Fruit fly (Drosophila melanogaster): ENCODE measurements around the gene CG7102.
A peak's percentile ranks its signal among the peaks of the same experiment; 100 is the strongest.

CG7102 gene

dm6 chr2L:7901833-7902232 lies 14.5 kb upstream of the CG7102 start:
- TF ChIP-seq kay (GFP tag; ENCODE audit: borderline replicate concordance), result no peak
- TF ChIP-seq CG5204 (GFP tag; optimal IDR thresholded peaks at IDR 0.05), result no peak
- TF ChIP-seq tj (GFP tag; optimal IDR thresholded peaks at IDR 0.05), result no peak
- TF ChIP-seq CG7045 (GFP tag; optimal IDR thresholded peaks at IDR 0.05), result no peak
- no peak for TF ChIP-seq pad (GFP tag; optimal IDR thresholded peaks at IDR 0.05)

dm6 chr2L:7899949-7900348 lies 12.6 kb upstream of the CG7102 start:
- TF ChIP-seq Hr96 (GFP tag; optimal IDR thresholded peaks at IDR 0.05), result no peak
- TF ChIP-seq cic (GFP tag; optimal IDR thresholded peaks at IDR 0.05), result no peak
- no peak for TF ChIP-seq CG33017 (tag; optimal IDR thresholded peaks at IDR 0.05)
- TF ChIP-seq CG11617 (GFP tag; optimal IDR thresholded peaks at IDR 0.05), result no peak
- TF ChIP-seq kay (GFP tag; ENCODE audit: borderline replicate concordance), result peak; percentile 42
- TF ChIP-seq Clk (GFP tag; optimal IDR thresholded peaks at IDR 0.05), result no peak

- TF ChIP-seq CG12768 (GFP tag; optimal IDR thresholded peaks at IDR 0.05), result no peak
- TF ChIP-seq CG11617 (GFP tag; optimal IDR thresholded peaks at IDR 0.05), result no peak
- no peak for TF ChIP-seq CG1620 (GFP tag; optimal IDR thresholded peaks at IDR 0.05)
- TF ChIP-seq CG14711 (tag; optimal IDR thresholded peaks at IDR 0.05), result no peak
- no peak for TF ChIP-seq CG7045 (GFP tag; optimal IDR thresholded peaks at IDR 0.05)
- no peak for TF ChIP-seq Crg-1 (GFP tag; optimal IDR thresholded peaks at IDR 0.05)
- no peak for TF ChIP-seq tj (GFP tag; optimal IDR thresholded peaks at IDR 0.05)
- no peak for TF ChIP-seq kay (GFP tag; ENCODE audit: borderline replicate concordance)
- TF ChIP-seq CG7101 (tag; optimal IDR thresholded peaks at IDR 0.05), result no peak
- TF ChIP-seq CG5204 (GFP tag; optimal IDR thresholded peaks at IDR 0.05), result no peak
- TF ChIP-seq Clk (GFP tag; optimal IDR thresholded peaks at IDR 0.05), result no peak
- no peak for TF ChIP-seq pad (GFP tag; optimal IDR thresholded peaks at IDR 0.05)
- no peak for TF ChIP-seq Mnt (GFP tag; optimal IDR thresholded peaks at IDR 0.05)
- no peak for TF ChIP-seq CG33017 (tag; optimal IDR thresholded peaks at IDR 0.05)
- TF ChIP-seq ovo (GFP tag; optimal IDR thresholded peaks at IDR 0.05), result no peak
- TF ChIP-seq Hr96 (GFP tag; optimal IDR thresholded peaks at IDR 0.05), result no peak
Measured at dm6 chr2L:7899108-7899507, 11.8 kb upstream of the CG7102 start.

DNA sequence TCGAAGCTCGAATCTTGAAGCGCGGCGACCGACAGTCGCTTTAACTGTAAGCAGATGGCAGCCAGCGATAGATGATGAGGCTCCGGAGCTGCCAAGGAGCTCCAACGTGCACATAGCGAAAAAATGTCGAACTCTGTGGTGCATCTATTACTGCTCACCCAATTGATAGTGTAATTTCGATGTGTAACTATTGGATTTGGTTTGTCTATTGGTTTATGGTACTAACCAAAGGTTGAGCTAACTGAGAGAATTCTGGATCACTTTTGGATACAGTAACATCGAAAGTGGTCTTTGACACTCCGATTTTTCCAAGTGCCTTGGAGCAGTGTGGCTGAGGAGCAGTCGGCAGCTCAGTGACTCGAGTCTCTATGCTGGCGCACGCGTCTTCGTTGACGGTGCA lies 11.3 kb upstream of the CG7102 start:
- no peak for TF ChIP-seq CG7101 (tag; optimal IDR thresholded peaks at IDR 0.05)

DNA sequence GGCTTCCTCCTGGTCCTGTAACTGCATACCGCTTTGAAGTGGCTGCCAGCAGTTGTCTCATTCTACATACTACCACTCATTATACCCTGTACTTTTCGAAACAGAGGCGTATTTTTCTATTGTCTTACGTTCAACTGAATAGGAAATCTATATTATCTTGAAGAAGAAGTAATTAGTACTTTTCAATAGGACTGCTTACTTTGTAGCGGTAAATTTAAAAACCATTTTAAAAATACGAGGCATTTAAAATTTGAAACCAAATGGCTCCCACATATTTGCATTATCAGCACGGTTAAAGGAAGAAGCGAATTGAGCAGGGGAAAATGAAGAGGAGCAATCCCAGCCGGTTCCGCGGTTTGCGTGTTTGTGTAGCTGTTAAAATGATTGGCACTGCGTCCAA lies 9.9 kb upstream of the CG7102 start:
- TF ChIP-seq CG1620 (GFP tag; optimal IDR thresholded peaks at IDR 0.05) (no peak), Crg-1 (GFP tag; optimal IDR thresholded peaks at IDR 0.05) (no peak), CG5204 (GFP tag; optimal IDR thresholded peaks at IDR 0.05) (no peak), CG14711 (tag; optimal IDR thresholded peaks at IDR 0.05) (no peak), tj (GFP tag; optimal IDR thresholded peaks at IDR 0.05) (no peak), toe (GFP tag; optimal IDR thresholded peaks at IDR 0.05) (no peak)

- no peak for TF ChIP-seq CG7045 (GFP tag; optimal IDR thresholded peaks at IDR 0.05)
- no peak for TF ChIP-seq pad (GFP tag; optimal IDR thresholded peaks at IDR 0.05)
- TF ChIP-seq kay (GFP tag; ENCODE audit: borderline replicate concordance), result no peak
- TF ChIP-seq CG5204 (GFP tag; optimal IDR thresholded peaks at IDR 0.05), result peak; percentile 8
- no peak for TF ChIP-seq CG7101 (tag; optimal IDR thresholded peaks at IDR 0.05)
- no peak for TF ChIP-seq CG11617 (GFP tag; optimal IDR thresholded peaks at IDR 0.05)
- TF ChIP-seq Crg-1 (GFP tag; optimal IDR thresholded peaks at IDR 0.05), result no peak
- TF ChIP-seq CG33017 (tag; optimal IDR thresholded peaks at IDR 0.05), result no peak
- no peak for TF ChIP-seq CG12768 (GFP tag; optimal IDR thresholded peaks at IDR 0.05)
- TF ChIP-seq bab1 (GFP tag; optimal IDR thresholded peaks at IDR 0.05), result peak; percentile 50
- TF ChIP-seq cic (GFP tag; optimal IDR thresholded peaks at IDR 0.05), result no peak
- TF ChIP-seq ovo (GFP tag; optimal IDR thresholded peaks at IDR 0.05), result no peak
- TF ChIP-seq cnc (optimal IDR thresholded peaks at IDR 0.05), result no peak
- no peak for TF ChIP-seq tj (GFP tag; optimal IDR thresholded peaks at IDR 0.05)
- TF ChIP-seq Hr96 (GFP tag; optimal IDR thresholded peaks at IDR 0.05), result no peak
- TF ChIP-seq Mnt (GFP tag; optimal IDR thresholded peaks at IDR 0.05), result no peak
- TF ChIP-seq CG1620 (GFP tag; optimal IDR thresholded peaks at IDR 0.05), result peak; percentile 13
- TF ChIP-seq CG14711 (tag; optimal IDR thresholded peaks at IDR 0.05), result no peak
- TF ChIP-seq toe (GFP tag; optimal IDR thresholded peaks at IDR 0.05), result no peak
- TF ChIP-seq Clk (GFP tag; optimal IDR thresholded peaks at IDR 0.05), result no peak
Measured at dm6 chr2L:7890654-7891114, 3.4 kb upstream of the CG7102 start, which contains the start of gene Spn28Db. TSS of gene Spn28Db (minus strand) at chr2L:7890704.

DNA sequence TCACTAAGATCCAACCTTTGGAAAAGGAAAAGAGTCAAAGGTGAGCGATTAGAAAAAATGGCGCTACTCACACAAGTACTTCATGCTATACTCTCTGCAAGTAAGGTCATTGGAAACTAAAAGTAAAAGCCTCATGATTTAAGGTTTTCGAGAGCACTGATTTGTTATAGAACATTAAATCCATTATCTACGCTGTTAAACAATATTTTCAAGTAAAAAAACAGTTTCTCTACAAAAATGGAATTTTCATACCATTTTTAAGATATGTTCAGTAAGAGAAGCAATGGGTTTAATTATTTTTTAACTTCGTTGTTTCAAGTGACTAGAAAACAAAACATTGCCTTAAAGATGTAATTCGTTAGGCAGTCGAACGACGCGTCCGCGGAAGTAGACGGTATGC lies 1.7 kb upstream of the CG7102 start, which contains the start of gene Spn28Da:
Spn28Da (minus strand) TSS at position 101 of the 400 bp plus-strand sequence.
- TF ChIP-seq cic (GFP tag; optimal IDR thresholded peaks at IDR 0.05), result no peak
- TF ChIP-seq CG11617 (GFP tag; optimal IDR thresholded peaks at IDR 0.05), result no peak
- no peak for TF ChIP-seq Clk (GFP tag; optimal IDR thresholded peaks at IDR 0.05)

- peak; percentile 54 for TF ChIP-seq CG11617 (GFP tag; optimal IDR thresholded peaks at IDR 0.05)
- peak; percentile 46 for TF ChIP-seq Mnt (GFP tag; optimal IDR thresholded peaks at IDR 0.05)
- no peak for TF ChIP-seq pad (GFP tag; optimal IDR thresholded peaks at IDR 0.05)
- TF ChIP-seq CG1620 (GFP tag; optimal IDR thresholded peaks at IDR 0.05), result no peak
Measured at dm6 chr2L:7885952-7886351, 1.4 kb downstream of the CG7102 start.
